Worm (Caenorhabditis elegans) whole organism, early embryonic: ENCODE measurements around the gene fbxa-144.

ENCODE experiments used
- B0310.2 ChIP-seq: sonication (generic microtip); optimal IDR thresholded peaks from 2 replicates; lab custom pipeline; 2016; ENCODE audit warnings: mild to moderate bottlenecking, missing genetic modification characterization, missing compliant biosample characterization
- ceh-36 ChIP-seq: sonication (generic microtip); optimal IDR thresholded peaks from 2 replicates; lab custom pipeline; 2016; ENCODE audit warnings: missing genetic modification characterization, inconsistent platforms, missing compliant biosample characterization

ce11 chrV:16132705-16133104, at the start of gene fbxa-144:
- TF ChIP-seq B0310.2 (tag; lab: Kevin White, UChicago): no peak
- no peak for TF ChIP-seq ceh-36 (tag; lab: Kevin White, UChicago)
